Worm (Caenorhabditis elegans) whole organism, late embryonic: ENCODE measurements around the gene srh-131.

ENCODE experiments used
- C08G9.2 ChIP-seq: sonication (generic microtip); optimal IDR thresholded peaks from 2 replicates; lab custom pipeline; 2016; ENCODE audit warnings: mild to moderate bottlenecking, missing genetic modification characterization, moderate library complexity, missing compliant biosample characterization
- F13H6.1 ChIP-seq: sonication (generic microtip); optimal IDR thresholded peaks from 2 replicates; lab custom pipeline; 2016; ENCODE audit warnings: missing genetic modification characterization, missing compliant biosample characterization
- K02D7.2 ChIP-seq: sonication (generic microtip); optimal IDR thresholded peaks from 2 replicates; lab custom pipeline; 2017; ENCODE audit warnings: mild to moderate bottlenecking, missing genetic modification characterization, missing compliant biosample characterization
- T23F11.4 ChIP-seq: fragments of 200-800 bp; sonication (Bioruptor generic); optimal IDR thresholded peaks from 2 replicates; lab custom pipeline; 2018; ENCODE audit warnings: mild to moderate bottlenecking, missing genetic modification characterization, missing compliant biosample characterization
- Y22D7AL.16 ChIP-seq: sonication (generic microtip); optimal IDR thresholded peaks from 2 replicates; lab custom pipeline; 2016; ENCODE audit warnings: missing genetic modification characterization, missing compliant biosample characterization
- ahr-1 ChIP-seq: sonication (generic microtip); optimal IDR thresholded peaks from 2 replicates; lab custom pipeline; 2016; ENCODE audit warnings: missing genetic modification characterization, missing compliant biosample characterization
- ama-1 ChIP-seq: fragments of 150-350 bp; optimal IDR thresholded peaks from 2 replicates; lab custom pipeline; 2014
- ceh-14 ChIP-seq: sonication (generic microtip); optimal IDR thresholded peaks from 2 replicates; lab custom pipeline; 2016; ENCODE audit warnings: missing genotype, missing genetic modification characterization, missing compliant biosample characterization
- ceh-18 ChIP-seq: sonication (generic microtip); optimal IDR thresholded peaks from 2 replicates; lab custom pipeline; 2016; ENCODE audit warnings: missing genetic modification characterization, missing compliant biosample characterization
- ceh-19 ChIP-seq: fragments of 200-800 bp; sonication (Bioruptor generic); optimal IDR thresholded peaks from 2 replicates; lab custom pipeline; 2018; ENCODE audit warnings: mild to moderate bottlenecking, missing genetic modification characterization, missing compliant biosample characterization
- ceh-22 ChIP-seq: sonication (generic microtip); optimal IDR thresholded peaks from 2 replicates; lab custom pipeline; 2017; ENCODE audit warnings: missing biosample characterization, missing genetic modification characterization
- ceh-24 ChIP-seq: sonication (generic microtip); optimal IDR thresholded peaks from 2 replicates; lab custom pipeline; 2016; ENCODE audit warnings: mild to moderate bottlenecking, missing genetic modification characterization, missing compliant biosample characterization
- ceh-34 ChIP-seq: sonication (generic microtip); optimal IDR thresholded peaks from 2 replicates; lab custom pipeline; 2016; ENCODE audit warnings: mild to moderate bottlenecking, missing genetic modification characterization, missing compliant biosample characterization
- dmd-4 ChIP-seq: sonication (generic microtip); optimal IDR thresholded peaks from 2 replicates; lab custom pipeline; 2016; ENCODE audit warnings: borderline replicate concordance, missing genetic modification characterization, missing compliant biosample characterization
- elt-2 ChIP-seq: sonication (generic microtip); optimal IDR thresholded peaks from 2 replicates; lab custom pipeline; 2016; ENCODE audit warnings: missing genetic modification reagents, missing genetic modification characterization, missing compliant biosample characterization
- elt-4 ChIP-seq: sonication (generic microtip); optimal IDR thresholded peaks from 2 replicates; lab custom pipeline; 2016; ENCODE audit warnings: missing genetic modification characterization, missing compliant biosample characterization
- ets-4 ChIP-seq: sonication (generic microtip); optimal IDR thresholded peaks from 2 replicates; lab custom pipeline; 2016; ENCODE audit warnings: missing genetic modification characterization, missing compliant biosample characterization
- fkh-10 ChIP-seq: fragments of 150-350 bp; optimal IDR thresholded peaks from 2 replicates; lab custom pipeline; 2014; ENCODE audit warnings: missing biosample characterization, missing genetic modification reagents, missing genetic modification characterization
- fkh-6 ChIP-seq: sonication (generic microtip); optimal IDR thresholded peaks from 2 replicates; lab custom pipeline; 2016; ENCODE audit warnings: missing genetic modification characterization, missing compliant biosample characterization
- gmeb-2 ChIP-seq: sonication (generic microtip); optimal IDR thresholded peaks from 2 replicates; lab custom pipeline; 2016; ENCODE audit warnings: missing genetic modification characterization, inconsistent platforms, missing compliant biosample characterization
- hlh-30 ChIP-seq: sonication (generic microtip); optimal IDR thresholded peaks from 2 replicates; lab custom pipeline; 2017; ENCODE audit warnings: antibody characterized with exemption, missing genetic modification characterization, missing compliant biosample characterization; ENCODE audit not compliant: insufficient read depth
- hlh-8 ChIP-seq: sonication (generic microtip); optimal IDR thresholded peaks from 2 replicates; lab custom pipeline; 2016; ENCODE audit warnings: missing genotype, missing genetic modification characterization, missing compliant biosample characterization
- lim-6 ChIP-seq: sonication (generic microtip); optimal IDR thresholded peaks from 2 replicates; lab custom pipeline; 2016; ENCODE audit warnings: missing genetic modification characterization, missing compliant biosample characterization
- lin-11 ChIP-seq: fragments of 200-800 bp; sonication (Bioruptor generic); optimal IDR thresholded peaks from 2 replicates; lab custom pipeline; 2018; ENCODE audit warnings: mild to moderate bottlenecking, missing genetic modification characterization, missing compliant biosample characterization
- nhr-11 ChIP-seq: fragments of 150-350 bp; optimal IDR thresholded peaks from 2 replicates; lab custom pipeline; 2014; ENCODE audit warnings: missing biosample characterization, missing genetic modification characterization
- nhr-232 ChIP-seq: sonication (generic microtip); optimal IDR thresholded peaks from 2 replicates; lab custom pipeline; 2016; ENCODE audit warnings: missing genetic modification characterization, missing compliant biosample characterization
- npax-4 ChIP-seq: sonication (generic microtip); optimal IDR thresholded peaks from 2 replicates; lab custom pipeline; 2016; ENCODE audit warnings: missing genetic modification characterization, missing compliant biosample characterization
- odd-2 ChIP-seq: sonication (generic microtip); optimal IDR thresholded peaks from 2 replicates; lab custom pipeline; 2017; ENCODE audit warnings: antibody characterized with exemption, mild to moderate bottlenecking, missing genetic modification characterization, missing compliant biosample characterization
- pax-1 ChIP-seq: fragments of 150-350 bp; optimal IDR thresholded peaks from 2 replicates; lab custom pipeline; 2014; ENCODE audit warnings: missing biosample characterization, missing genetic modification characterization
- pqm-1 ChIP-seq: sonication (generic microtip); optimal IDR thresholded peaks from 2 replicates; lab custom pipeline; 2016; ENCODE audit warnings: missing genetic modification characterization, missing compliant biosample characterization
- ref-2 ChIP-seq: sonication (generic microtip); optimal IDR thresholded peaks from 2 replicates; lab custom pipeline; 2016; ENCODE audit warnings: missing genetic modification characterization, missing compliant biosample characterization
- rnt-1 ChIP-seq: sonication (generic microtip); optimal IDR thresholded peaks from 2 replicates; lab custom pipeline; 2016; ENCODE audit warnings: missing genetic modification characterization, missing compliant biosample characterization
- sdc-2 ChIP-seq: sonication (generic microtip); optimal IDR thresholded peaks from 2 replicates; lab custom pipeline; 2016; ENCODE audit warnings: missing genotype, missing genetic modification characterization, missing compliant biosample characterization
- sox-2 ChIP-seq: fragments of 200-800 bp; sonication (Bioruptor generic); IDR thresholded peaks from 2 replicates; pipeline ENCODE4 v1.3.6; 2022; ENCODE audit warnings: missing genetic modification reagents, missing genetic modification characterization, missing compliant biosample characterization
- sox-4 ChIP-seq: sonication (generic microtip); optimal IDR thresholded peaks from 2 replicates; lab custom pipeline; 2017; ENCODE audit warnings: mild to moderate bottlenecking, missing genetic modification characterization, inconsistent platforms, missing compliant biosample characterization
- syd-9 ChIP-seq: sonication (generic microtip); optimal IDR thresholded peaks from 2 replicates; lab custom pipeline; 2016; ENCODE audit warnings: mild to moderate bottlenecking, missing genetic modification characterization, moderate library complexity, missing compliant biosample characterization
- ttx-3 ChIP-seq: sonication (generic microtip); optimal IDR thresholded peaks from 2 replicates; lab custom pipeline; 2016; ENCODE audit warnings: missing genetic modification reagents, missing genetic modification characterization, missing compliant biosample characterization
- unc-42 ChIP-seq: sonication (generic microtip); optimal IDR thresholded peaks from 2 replicates; lab custom pipeline; 2016; ENCODE audit warnings: missing genotype, missing genetic modification characterization, missing compliant biosample characterization
- unc-55 ChIP-seq: sonication (generic microtip); optimal IDR thresholded peaks from 2 replicates; lab custom pipeline; 2017; ENCODE audit warnings: missing biosample characterization, missing genetic modification reagents, missing genetic modification characterization
- zip-5 ChIP-seq: sonication (generic microtip); optimal IDR thresholded peaks from 2 replicates; lab custom pipeline; 2016; ENCODE audit warnings: missing genetic modification characterization, missing compliant biosample characterization
- ztf-16 ChIP-seq: sonication (generic microtip); optimal IDR thresholded peaks from 2 replicates; lab custom pipeline; 2017; ENCODE audit warnings: missing genetic modification characterization, missing compliant biosample characterization

srh-131 gene

ce11 chrV:17026289-17026688 lies 21.0 kb downstream of the srh-131 start, which contains the start of gene F49H6.15:
Gene F49H6.15 (minus strand): TSS chrV:17026389.
- TF ChIP-seq sox-2 (no peak), pax-1 (tag; lab: Kevin White, UChicago) (no peak), ceh-22 (tag; lab: Kevin White, UChicago) (no peak), ref-2 (no peak), unc-55 (GFP tag; lab: Kevin White, UChicago) (no peak), odd-2 (tag; lab: Kevin White, UChicago) (no peak)

- TF ChIP-seq ceh-19 (GFP tag; lab: Kevin White, UChicago) (no peak), ztf-16 (no peak)
These were observed 25.1 kb downstream of the srh-131 start for ce11 chrV:17030430-17030829.

ce11 chrV:17035850-17036249 lies 30.6 kb downstream of the srh-131 start, which contains the start of gene srz-94:
Gene srz-94 (minus strand): TSS chrV:17035950.
- TF ChIP-seq ref-2 (no peak), lim-6 (tag; lab: Kevin White, UChicago) (no peak), sdc-2 (tag; lab: Kevin White, UChicago) (no peak), ets-4 (tag; lab: Kevin White, UChicago) (no peak), pqm-1 (tag; lab: Kevin White, UChicago) (no peak), ceh-18 (tag; lab: Kevin White, UChicago) (no peak), ceh-34 (tag; lab: Kevin White, UChicago) (no peak), zip-5 (tag; lab: Kevin White, UChicago) (no peak), gmeb-2 (no peak), odd-2 (tag; lab: Kevin White, UChicago) (no peak), Y22D7AL.16 (tag; lab: Kevin White, UChicago) (no peak), C08G9.2 (no peak)

- TF ChIP-seq unc-55 (GFP tag; lab: Kevin White, UChicago), result no peak
- no peak for TF ChIP-seq elt-2
- TF ChIP-seq lim-6 (tag; lab: Kevin White, UChicago), result no peak
- no peak for TF ChIP-seq hlh-8
- TF ChIP-seq unc-42 (tag; lab: Kevin White, UChicago), result no peak
- TF ChIP-seq K02D7.2 (tag; lab: Kevin White, UChicago), result no peak
- TF ChIP-seq npax-4 (tag; lab: Kevin White, UChicago), result no peak
- TF ChIP-seq zip-5 (tag; lab: Kevin White, UChicago), result no peak
- TF ChIP-seq syd-9, result no peak
- no peak for TF ChIP-seq ets-4 (tag; lab: Kevin White, UChicago)
- TF ChIP-seq fkh-6 (tag; lab: Kevin White, UChicago), result no peak
- TF ChIP-seq ama-1, result no peak
- TF ChIP-seq elt-4 (tag; lab: Kevin White, UChicago), result no peak
- no peak for TF ChIP-seq nhr-11 (tag; lab: Kevin White, UChicago)
- TF ChIP-seq nhr-232 (tag; lab: Kevin White, UChicago), result no peak
- TF ChIP-seq ceh-22 (tag; lab: Kevin White, UChicago), result no peak
- no peak for TF ChIP-seq sox-4 (tag; lab: Kevin White, UChicago)
- TF ChIP-seq hlh-30 (tag; lab: Kevin White, UChicago), result no peak
- TF ChIP-seq fkh-10 (GFP tag; lab: Kevin White, UChicago), result no peak
- no peak for TF ChIP-seq T23F11.4 (GFP tag; lab: Kevin White, UChicago)
These were observed 37.0 kb downstream of the srh-131 start, which contains the start of gene hpo-33 for ce11 chrV:17042263-17042662. Gene hpo-33 (plus strand): TSS chrV:17042563.

- TF ChIP-seq ceh-14 (tag; lab: Kevin White, UChicago) (no peak), lin-11 (tag; lab: Kevin White, UChicago) (no peak), F13H6.1 (no peak), unc-55 (GFP tag; lab: Kevin White, UChicago) (no peak), zip-5 (tag; lab: Kevin White, UChicago) (no peak), dmd-4 (tag; lab: Kevin White, UChicago) (no peak), ets-4 (tag; lab: Kevin White, UChicago) (no peak), ahr-1 (tag; lab: Kevin White, UChicago) (no peak), rnt-1 (tag; lab: Kevin White, UChicago) (no peak), ama-1 (no peak), elt-4 (tag; lab: Kevin White, UChicago) (no peak), C08G9.2 (no peak), npax-4 (tag; lab: Kevin White, UChicago) (no peak), ceh-24 (tag; lab: Kevin White, UChicago) (no peak), ttx-3 (tag; lab: Kevin White, UChicago) (no peak)
These were observed 39.2 kb downstream of the srh-131 start, which contains the start of gene F28B1.2 for ce11 chrV:17044500-17044899. Gene F28B1.2 (plus strand): TSS chrV:17044800.
